Worm (Caenorhabditis elegans) whole organism, mixed stage, embryonic: Measurements from ENCODE around the gene F53H2.3.

Experiments
- M03D4.4 ChIP-seq: sonication (generic microtip); optimal IDR thresholded peaks from 2 replicates; lab custom pipeline; 2017; ENCODE audit warnings: mild to moderate bottlenecking, missing genetic modification characterization, missing compliant biosample characterization
- bed-3 ChIP-seq: fragments of 200-800 bp; sonication (Bioruptor generic); optimal IDR thresholded peaks from 3 replicates; lab custom pipeline; 2018; ENCODE audit warnings: mild to moderate bottlenecking, missing genetic modification characterization, moderate library complexity, missing compliant biosample characterization
- ceh-39 ChIP-seq: fragments of 150-350 bp; optimal IDR thresholded peaks from 2 replicates; lab custom pipeline; 2014; ENCODE audit warnings: missing biosample characterization, missing genetic modification characterization
- ceh-43 ChIP-seq: fragments of 200-800 bp; sonication (Bioruptor generic); optimal IDR thresholded peaks from 2 replicates; lab custom pipeline; 2018; ENCODE audit warnings: mild to moderate bottlenecking, missing genetic modification characterization, moderate library complexity, missing compliant biosample characterization
- ceh-83 ChIP-seq: fragments of 200-800 bp; sonication (Bioruptor generic); optimal IDR thresholded peaks from 2 replicates; lab custom pipeline; 2018; ENCODE audit warnings: mild to moderate bottlenecking, missing genetic modification characterization, missing compliant biosample characterization
- ces-1 ChIP-seq: fragments of 150-350 bp; optimal IDR thresholded peaks from 2 replicates; lab custom pipeline; 2014; ENCODE audit warnings: missing biosample characterization, missing genetic modification reagents, missing genetic modification characterization
- drap-1 ChIP-seq: fragments of 200-800 bp; sonication (Bioruptor generic); optimal IDR thresholded peaks from 3 replicates; lab custom pipeline; 2018; ENCODE audit warnings: mild to moderate bottlenecking, missing genetic modification characterization, missing compliant biosample characterization
- elt-1 ChIP-seq: sonication (generic microtip); optimal IDR thresholded peaks from 2 replicates; lab custom pipeline; 2017; ENCODE audit warnings: missing genetic modification characterization, mild to moderate bottlenecking, missing compliant biosample characterization, antibody characterized with exemption, moderate library complexity, borderline replicate concordance; ENCODE audit not compliant: insufficient read depth
- flh-1 ChIP-seq: fragments of 200-800 bp; sonication (Bioruptor generic); optimal IDR thresholded peaks from 2 replicates; lab custom pipeline; 2018; ENCODE audit warnings: mild to moderate bottlenecking, missing genetic modification characterization, moderate library complexity, missing compliant biosample characterization
- ham-2 ChIP-seq: fragments of 200-800 bp; sonication (Bioruptor generic); optimal IDR thresholded peaks from 2 replicates; lab custom pipeline; 2018; ENCODE audit warnings: mild to moderate bottlenecking, missing genetic modification characterization, missing compliant biosample characterization
- hlh-1 ChIP-seq: fragments of 150-350 bp; optimal IDR thresholded peaks from 2 replicates; lab custom pipeline; 2014; ENCODE audit warnings: missing biosample characterization, missing genetic modification reagents, missing genetic modification characterization
- lin-13 ChIP-seq: fragments of 150-350 bp; optimal IDR thresholded peaks from 2 replicates; lab custom pipeline; 2014; ENCODE audit warnings: missing biosample characterization, missing genetic modification characterization
- lin-32 ChIP-seq: fragments of 200-800 bp; sonication (Bioruptor generic); optimal IDR thresholded peaks from 2 replicates; lab custom pipeline; 2018; ENCODE audit warnings: mild to moderate bottlenecking, missing genetic modification characterization, missing compliant biosample characterization
- lsy-2 ChIP-seq: fragments of 150-350 bp; optimal IDR thresholded peaks from 2 replicates; lab custom pipeline; 2014; ENCODE audit warnings: missing biosample characterization, missing genetic modification characterization
- mab-5 ChIP-seq: fragments of 150-350 bp; optimal IDR thresholded peaks from 2 replicates; lab custom pipeline; 2014; ENCODE audit warnings: missing biosample characterization, missing genetic modification characterization
- mls-2 ChIP-seq: sonication (generic microtip); optimal IDR thresholded peaks from 2 replicates; lab custom pipeline; 2016; ENCODE audit warnings: mild to moderate bottlenecking, missing genetic modification characterization, moderate library complexity, missing compliant biosample characterization
- nhr-12 ChIP-seq: fragments of 150-350 bp; optimal IDR thresholded peaks from 2 replicates; lab custom pipeline; 2014; ENCODE audit warnings: missing biosample characterization, missing genetic modification characterization
- nhr-2 ChIP-seq: fragments of 150-350 bp; optimal IDR thresholded peaks from 2 replicates; lab custom pipeline; 2014; ENCODE audit warnings: missing biosample characterization, missing genetic modification characterization
- nhr-237 ChIP-seq: fragments of 150-350 bp; optimal IDR thresholded peaks from 2 replicates; lab custom pipeline; 2014; ENCODE audit warnings: missing biosample characterization, missing genetic modification characterization
- nhr-28 ChIP-seq: fragments of 150-350 bp; optimal IDR thresholded peaks from 2 replicates; lab custom pipeline; 2014; ENCODE audit warnings: missing biosample characterization, missing genetic modification characterization
- nhr-76 ChIP-seq: sonication (generic microtip); optimal IDR thresholded peaks from 2 replicates; lab custom pipeline; 2017; ENCODE audit warnings: missing biosample characterization, missing genetic modification characterization
- pha-4 ChIP-seq: fragments of 150-350 bp; optimal IDR thresholded peaks from 2 replicates; lab custom pipeline; 2018; ENCODE audit warnings: missing biosample characterization, missing genetic modification reagents, missing genetic modification characterization
- sem-2 ChIP-seq: fragments of 200-800 bp; sonication (Bioruptor generic); optimal IDR thresholded peaks from 2 replicates; lab custom pipeline; 2018; ENCODE audit warnings: mild to moderate bottlenecking, missing genetic modification characterization, missing compliant biosample characterization
- snpc-4 ChIP-seq: fragments of 150-350 bp; optimal IDR thresholded peaks from 2 replicates; lab custom pipeline; 2014; ENCODE audit warnings: missing biosample characterization, missing genetic modification characterization
- sptf-1 ChIP-seq: sonication (generic microtip); optimal IDR thresholded peaks from 2 replicates; lab custom pipeline; 2017; ENCODE audit warnings: mild to moderate bottlenecking, missing genetic modification characterization, moderate library complexity, missing compliant biosample characterization
- tbx-8 ChIP-seq: fragments of 200-800 bp; sonication (Bioruptor generic); optimal IDR thresholded peaks from 2 replicates; lab custom pipeline; 2018; ENCODE audit warnings: mild to moderate bottlenecking, missing genetic modification characterization, moderate library complexity, missing compliant biosample characterization
- unc-120 ChIP-seq: sonication (generic microtip); optimal IDR thresholded peaks from 2 replicates; lab custom pipeline; 2017; ENCODE audit warnings: missing genetic modification characterization, missing compliant biosample characterization; ENCODE audit not compliant: poor library complexity, severe bottlenecking
- unc-39 ChIP-seq: fragments of 150-350 bp; optimal IDR thresholded peaks from 2 replicates; lab custom pipeline; 2014; ENCODE audit warnings: missing biosample characterization, missing genetic modification characterization
- unc-62 ChIP-seq: fragments of 150-350 bp; optimal IDR thresholded peaks from 2 replicates; lab custom pipeline; 2014; ENCODE audit warnings: missing biosample characterization, missing genetic modification reagents, missing genetic modification characterization
- zip-8 ChIP-seq: fragments of 150-350 bp; optimal IDR thresholded peaks from 2 replicates; lab custom pipeline; 2014; ENCODE audit warnings: missing biosample characterization, missing genetic modification characterization

The F53H2.3 gene

DNA sequence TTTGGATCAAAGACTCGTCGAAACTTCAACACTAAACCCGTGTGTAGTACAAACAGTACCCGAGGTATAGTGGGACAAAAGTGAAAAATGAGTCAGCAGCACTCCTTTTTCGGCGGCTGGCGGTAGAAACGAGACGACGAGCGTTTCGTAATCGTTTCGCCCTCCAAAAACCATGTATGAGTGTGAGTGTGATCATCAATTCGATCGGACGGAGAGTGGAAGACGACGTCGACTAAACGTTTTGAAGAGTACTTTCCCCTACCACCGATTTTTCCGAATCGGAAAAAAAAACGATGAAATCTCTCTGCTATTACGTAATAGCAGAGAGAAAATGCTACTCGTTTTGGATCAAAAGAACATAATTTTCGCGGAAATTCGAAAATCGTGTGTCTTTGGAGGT is 3.9 kb upstream of the F53H2.3 start:
- peak; percentile 75 for TF ChIP-seq zip-8 (tag; lab: Kevin White, UChicago)
- no peak for TF ChIP-seq lin-32 (GFP tag; lab: Kevin White, UChicago)
- TF ChIP-seq hlh-1 (tag; lab: Kevin White, UChicago) = no peak
- no peak for TF ChIP-seq unc-120 (tag; lab: Kevin White, UChicago)

DNA sequence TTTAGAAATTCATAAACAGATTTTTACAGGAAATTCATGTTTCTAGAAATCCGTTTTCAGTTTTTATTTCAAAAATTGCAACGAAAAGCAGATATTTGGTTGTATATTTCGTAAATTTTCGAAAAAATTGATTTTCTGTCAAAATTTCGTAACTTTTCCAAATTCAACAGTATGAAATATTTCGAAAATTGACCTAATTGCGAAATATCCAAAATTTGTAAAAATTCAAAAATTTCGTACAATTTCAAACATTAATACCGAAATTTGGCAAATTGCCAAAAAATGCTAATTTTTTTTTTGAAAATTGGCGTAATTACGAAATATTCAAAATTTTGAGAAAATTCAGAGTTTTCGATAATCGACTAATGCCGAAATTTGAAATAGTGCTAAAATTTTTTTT is 2.4 kb upstream of the F53H2.3 start:
- TF ChIP-seq flh-1 (GFP tag; lab: Kevin White, UChicago) = no peak

DNA sequence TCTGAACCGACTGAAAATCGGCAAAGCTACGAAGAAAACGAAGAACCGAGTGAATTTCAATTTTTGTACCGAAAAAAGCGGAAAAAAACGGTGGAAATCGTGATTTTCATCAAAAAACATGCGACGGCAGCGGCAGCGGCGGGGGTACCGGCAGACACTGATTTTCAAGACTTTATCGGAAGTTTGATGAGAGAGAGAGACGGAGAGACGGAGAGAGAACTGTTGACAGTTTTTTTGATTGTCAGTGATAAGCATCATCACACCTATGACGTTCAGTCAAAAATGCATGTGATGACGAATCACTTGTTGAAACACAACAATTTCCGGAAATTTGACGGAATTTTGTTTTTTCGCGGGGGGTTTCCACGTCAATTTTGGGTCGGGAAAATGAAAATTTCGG is 1.9 kb upstream of the F53H2.3 start:
- TF ChIP-seq mab-5 (no peak), nhr-237 (tag; lab: Kevin White, UChicago) (no peak), ceh-39 (tag; lab: Kevin White, UChicago) (no peak), lin-13 (no peak), M03D4.4 (no peak), snpc-4 (tag; lab: Kevin White, UChicago) (no peak), lsy-2 (tag; lab: Kevin White, UChicago) (no peak), nhr-76 (tag; lab: Kevin White, UChicago) (no peak), zip-8 (tag; lab: Kevin White, UChicago) (no peak), flh-1 (GFP tag; lab: Kevin White, UChicago) (no peak), ces-1 (GFP tag; lab: Kevin White, UChicago) (no peak), tbx-8 (GFP tag; lab: Kevin White, UChicago) (no peak), unc-39 (tag; lab: Kevin White, UChicago) (no peak), elt-1 (tag; lab: Kevin White, UChicago) (no peak), unc-120 (tag; lab: Kevin White, UChicago) (no peak), drap-1 (no peak), lin-32 (GFP tag; lab: Kevin White, UChicago) (no peak), hlh-1 (tag; lab: Kevin White, UChicago) (no peak)
- TF ChIP-seq, all 35 proteins: peak for 0

ce11 chrV:20412225-20412624 is 666 bp upstream of the F53H2.3 start:
- TF ChIP-seq nhr-76 (tag; lab: Kevin White, UChicago) (no peak), mls-2 (tag; lab: Kevin White, UChicago) (no peak), tbx-8 (GFP tag; lab: Kevin White, UChicago) (no peak), lin-32 (GFP tag; lab: Kevin White, UChicago) (no peak), snpc-4 (tag; lab: Kevin White, UChicago) (no peak), sptf-1 (no peak), lin-13 (no peak), elt-1 (tag; lab: Kevin White, UChicago) (no peak), unc-120 (tag; lab: Kevin White, UChicago) (no peak), flh-1 (GFP tag; lab: Kevin White, UChicago) (no peak), sem-2 (GFP tag; lab: Kevin White, UChicago) (no peak), nhr-12 (tag; lab: Kevin White, UChicago) (no peak), drap-1 (no peak), unc-39 (tag; lab: Kevin White, UChicago) (no peak), nhr-2 (tag; lab: Kevin White, UChicago) (no peak)

- TF ChIP-seq mls-2 (tag; lab: Kevin White, UChicago) (peak; percentile 52), drap-1 (peak; percentile 64), nhr-76 (tag; lab: Kevin White, UChicago) (no peak), ceh-43 (GFP tag; lab: Kevin White, UChicago) (no peak), ceh-83 (GFP tag; lab: Kevin White, UChicago) (no peak), ceh-39 (tag; lab: Kevin White, UChicago) (no peak), nhr-2 (tag; lab: Kevin White, UChicago) (peak; percentile 26), pha-4 (no peak), sptf-1 (peak; percentile 11), lin-13 (no peak), zip-8 (tag; lab: Kevin White, UChicago) (no peak), unc-62 (GFP tag; lab: Kevin White, UChicago) (no peak), hlh-1 (tag; lab: Kevin White, UChicago) (no peak), bed-3 (GFP tag; lab: Kevin White, UChicago) (no peak), lin-32 (GFP tag; lab: Kevin White, UChicago) (peak; percentile 13), M03D4.4 (no peak), ham-2 (GFP tag; lab: Kevin White, UChicago) (peak; percentile 16), nhr-28 (tag; lab: Kevin White, UChicago) (no peak), nhr-237 (tag; lab: Kevin White, UChicago) (no peak)
Measured at ce11 chrV:20410285-20410684, 1.3 kb downstream of the F53H2.3 start.
